Fruit fly (Drosophila melanogaster) whole organism, larva: ENCODE measurements around the gene Rchy1.
A peak's percentile ranks its signal among the peaks of the same experiment; 100 is the strongest.

ENCODE experiments used
- noc ChIP-seq: fragments of 200-800 bp; sonication (Bioruptor generic); optimal IDR thresholded peaks from 3 replicates; lab custom pipeline; 2019; ENCODE audit warnings: missing biosample characterization, mild to moderate bottlenecking, missing genetic modification characterization, moderate library complexity

Rchy1 gene

dm6 chr2L:6465497-6465896 is at the start of gene Rchy1:
Gene Rchy1 (minus strand): TSS chr2L:6465669.
- TF ChIP-seq noc (tag; lab: Kevin White, UChicago): no peak

dm6 chr2L:6513948-6514347 is 48.5 kb upstream of the Rchy1 start:
- no peak for TF ChIP-seq noc (tag; lab: Kevin White, UChicago)

dm6 chr2L:6508666-6509065 is 43.2 kb upstream of the Rchy1 start:
- no peak for TF ChIP-seq noc (tag; lab: Kevin White, UChicago)

dm6 chr2L:6503724-6504037 is 38.2 kb upstream of the Rchy1 start:
- TF ChIP-seq noc (tag; lab: Kevin White, UChicago): no peak

dm6 chr2L:6502887-6503723 is 37.6 kb upstream of the Rchy1 start:
- no peak for TF ChIP-seq noc (tag; lab: Kevin White, UChicago)

- TF ChIP-seq noc (tag; lab: Kevin White, UChicago): no peak
Observed at dm6 chr2L:6500648-6501325, 35.3 kb upstream of the Rchy1 start.

dm6 chr2L:6498448-6498847 is 33.0 kb upstream of the Rchy1 start, which contains the start of gene CG31637:
Gene CG31637 (plus strand): TSS chr2L:6498647.
- TF ChIP-seq noc (tag; lab: Kevin White, UChicago): no peak

- no peak for TF ChIP-seq noc (tag; lab: Kevin White, UChicago)
Observed at dm6 chr2L:6496753-6497152, 31.3 kb upstream of the Rchy1 start, which contains the start of gene CG9550. Gene CG9550 (plus strand): TSS chr2L:6497053.

- peak; percentile 99 for TF ChIP-seq noc (tag; lab: Kevin White, UChicago)
Observed at dm6 chr2L:6494405-6494816, 28.9 kb upstream of the Rchy1 start, which contains the start of gene CG9547. Gene CG9547 (minus strand): TSS chr2L:6494532.

dm6 chr2L:6490783-6491249 is 25.3 kb upstream of the Rchy1 start, which contains the start of the genes Phf5a and CG31638:
Gene Phf5a (minus strand): TSS chr2L:6490843.
Gene CG31638 (plus strand): TSS chr2L:6491061.
- TF ChIP-seq noc (tag; lab: Kevin White, UChicago): peak; percentile 89

dm6 chr2L:6488676-6489140 is 23.2 kb upstream of the Rchy1 start, which contains the start of the genes KFase and epsilonCOP:
Gene KFase (minus strand): TSS chr2L:6488756.
Gene epsilonCOP (plus strand): TSS chr2L:6489090.
- peak; percentile 34 for TF ChIP-seq noc (tag; lab: Kevin White, UChicago)

- no peak for TF ChIP-seq noc (tag; lab: Kevin White, UChicago)
Observed at dm6 chr2L:6481310-6481738, 15.9 kb upstream of the Rchy1 start.

- peak; percentile 50 for TF ChIP-seq noc (tag; lab: Kevin White, UChicago)
Observed at dm6 chr2L:6480212-6480994, 14.9 kb upstream of the Rchy1 start, which contains the start of the genes Sec61alpha and Daxx. Gene Sec61alpha (minus strand): TSS chr2L:6480575. Gene Daxx (plus strand): TSS chr2L:6480929.

dm6 chr2L:6479226-6479906 is 13.9 kb upstream of the Rchy1 start:
- peak; percentile 52 for TF ChIP-seq noc (tag; lab: Kevin White, UChicago)
